Worm (Caenorhabditis elegans) whole organism, young adult: Measurements from ENCODE around the gene F16B12.1.
"Not testable (repeated sequence)": the region's sequence is repeated elsewhere in the genome, so short reads cannot be mapped to it uniquely, and the experiment has no call there.

Source experiments
- C17E4.6 ChIP-seq: fragments of 200-800 bp; sonication (Bioruptor generic); IDR thresholded peaks from 2 replicates; pipeline ENCODE4 v1.3.6; 2022; ENCODE audit warnings: missing genetic modification reagents, missing genetic modification characterization, missing compliant biosample characterization
- T07F8.4 ChIP-seq: sonication (generic microtip); optimal IDR thresholded peaks from 2 replicates; lab custom pipeline; 2016; ENCODE audit warnings: mild to moderate bottlenecking, missing genetic modification characterization, moderate library complexity, missing compliant biosample characterization
- him-1 ChIP-seq: sonication (generic microtip); optimal IDR thresholded peaks from 2 replicates; lab custom pipeline; 2016; ENCODE audit warnings: missing genotype, missing genetic modification reagents, missing genetic modification characterization, missing compliant biosample characterization
- hmg-1.2 ChIP-seq: fragments of 200-800 bp; sonication (Bioruptor generic); IDR thresholded peaks from 2 replicates; pipeline ENCODE4 v1.3.6; 2022; ENCODE audit warnings: missing genetic modification reagents, missing genetic modification characterization, missing compliant biosample characterization
- madf-10 ChIP-seq: sonication (generic microtip); optimal IDR thresholded peaks from 2 replicates; lab custom pipeline; 2016; ENCODE audit warnings: mild to moderate bottlenecking, missing genetic modification characterization, missing compliant biosample characterization
- madf-6 ChIP-seq: fragments of 200-800 bp; sonication (Bioruptor generic); IDR thresholded peaks from 2 replicates; pipeline ENCODE4 v1.3.6; 2022; ENCODE audit warnings: missing genetic modification reagents, missing genetic modification characterization, missing compliant biosample characterization
- pha-4 ChIP-seq: fragments of 150-350 bp; sonication (generic microtip); optimal IDR thresholded peaks from 2 replicates; lab custom pipeline; 2014; ENCODE audit warnings: missing biosample characterization, missing genetic modification reagents, missing genetic modification characterization

- TF ChIP-seq C17E4.6 (GFP tag; lab: Robert Waterston, UW); him-1 (tag; lab: Kevin White, UChicago); T07F8.4 (tag; lab: Kevin White, UChicago); madf-10 (tag; lab: Kevin White, UChicago); pha-4 (tag; lab: Kevin White, UChicago): not testable (repeated sequence)
- TF ChIP-seq madf-6 (GFP tag; lab: Robert Waterston, UW) (0 out of 2 replicates have a peak, but pooled peaks have one; percentile 29), hmg-1.2 (peak; percentile 59)
Observed at ce11 chrX:14136795-14137194, 51.5 kb downstream of the F16B12.1 start.
